Fruit fly (Drosophila melanogaster) whole organism: ENCODE results near the gene CG13024.

ENCODE experiments used
- CG8478 ChIP-seq: fragments of >200 bp; optimal IDR thresholded peaks from 2 replicates; lab custom pipeline; 2018; ENCODE audit warnings: inconsistent platforms
- Dll ChIP-seq: fragments of >200 bp; optimal IDR thresholded peaks from 2 replicates; lab custom pipeline; 2017
- EcR ChIP-seq, 2 experiments: fragments of >200 bp; optimal IDR thresholded peaks; 2 replicates each; lab custom pipeline; 2017; ENCODE audit warnings: missing biosample characterization in 2 of 2, missing genetic modification characterization in 2 of 2, missing genetic modification reagents in 2 of 2
- pan ChIP-seq: fragments of >200 bp; optimal IDR thresholded peaks from 2 replicates; lab custom pipeline; 2017
- psq ChIP-seq: fragments of >200 bp; optimal IDR thresholded peaks from 2 replicates; lab custom pipeline; 2017
- usp ChIP-seq: fragments of >200 bp; optimal IDR thresholded peaks from 2 replicates; lab custom pipeline; 2017; ENCODE audit warnings: missing biosample characterization, missing genetic modification characterization, mixed read lengths

Gene CG13024

DNA sequence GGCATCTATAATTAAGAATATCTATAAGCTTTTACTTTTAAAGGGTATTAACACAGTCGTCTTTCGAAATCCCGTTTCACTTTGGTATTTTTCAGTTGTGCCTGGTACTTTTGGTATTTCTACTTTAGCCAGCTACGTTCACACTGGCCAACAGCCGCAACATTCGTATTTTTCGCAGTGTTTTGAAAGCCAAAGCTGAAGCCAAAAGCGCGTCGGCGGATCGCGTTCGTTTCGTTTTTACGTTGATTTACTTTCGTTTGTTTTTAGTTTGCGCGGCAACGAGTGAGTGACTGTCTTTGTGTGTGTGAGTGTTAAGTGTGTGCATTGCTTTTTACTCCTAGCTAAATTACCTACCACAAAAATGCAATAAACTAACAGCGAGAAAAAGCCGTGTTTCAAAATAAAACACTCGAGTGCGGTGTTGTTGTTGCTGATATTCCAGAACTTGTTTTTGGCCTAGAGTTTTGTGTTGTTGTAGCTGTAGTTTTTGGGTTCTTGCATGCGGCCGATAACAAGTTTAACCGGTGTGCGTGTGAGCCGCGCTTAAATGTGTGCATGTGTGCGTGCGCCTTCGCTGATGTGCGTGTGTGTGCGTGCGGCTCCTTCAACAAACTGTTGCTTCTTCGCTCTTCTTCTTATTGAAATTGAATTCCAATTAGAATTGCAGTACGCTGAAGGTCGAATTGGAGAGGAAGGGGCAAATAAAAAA is 36.4 kb upstream of the CG13024 start, which contains the start of gene Lmpt:
Gene Lmpt (plus strand): TSS at position 173 of the 709 bp plus-strand sequence.
- TF ChIP-seq Dll (lab: Kevin White, UChicago) (no peak), pan (no peak), EcR (GFP tag; optimal IDR thresholded peaks at IDR 0.05; lab: Kevin White, UChicago) (no peak), usp (GFP tag; lab: Kevin White, UChicago) (no peak), psq (lab: Kevin White, UChicago) (no peak), CG8478 (no peak)

DNA sequence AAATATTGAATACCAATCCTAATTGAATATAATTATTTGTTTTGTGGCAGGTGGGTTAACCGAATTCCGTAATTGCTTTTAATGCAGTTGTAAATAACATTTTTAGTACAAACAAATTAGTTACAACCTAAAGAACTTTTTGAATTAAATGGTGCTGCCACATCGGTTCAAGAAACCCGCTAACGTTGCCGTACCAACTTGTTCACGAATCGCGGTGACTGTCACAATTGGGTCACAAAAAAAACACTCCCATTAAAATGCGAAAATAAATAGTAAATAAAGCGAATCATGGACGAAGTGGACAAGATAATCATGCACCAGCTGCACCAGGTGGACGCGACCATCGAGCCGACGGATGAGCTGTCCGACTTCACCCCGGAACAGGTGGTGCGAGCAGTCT is 34.1 kb upstream of the CG13024 start, which contains the start of gene CG9951:
Gene CG9951 (plus strand): TSS at position 207 of the 400 bp plus-strand sequence.
- TF ChIP-seq Dll (lab: Kevin White, UChicago) (no peak), pan (no peak), EcR (GFP tag; optimal IDR thresholded peaks at IDR 0.05; lab: Kevin White, UChicago) (no peak), CG8478 (no peak), usp (GFP tag; lab: Kevin White, UChicago) (no peak), psq (lab: Kevin White, UChicago) (no peak)

DNA sequence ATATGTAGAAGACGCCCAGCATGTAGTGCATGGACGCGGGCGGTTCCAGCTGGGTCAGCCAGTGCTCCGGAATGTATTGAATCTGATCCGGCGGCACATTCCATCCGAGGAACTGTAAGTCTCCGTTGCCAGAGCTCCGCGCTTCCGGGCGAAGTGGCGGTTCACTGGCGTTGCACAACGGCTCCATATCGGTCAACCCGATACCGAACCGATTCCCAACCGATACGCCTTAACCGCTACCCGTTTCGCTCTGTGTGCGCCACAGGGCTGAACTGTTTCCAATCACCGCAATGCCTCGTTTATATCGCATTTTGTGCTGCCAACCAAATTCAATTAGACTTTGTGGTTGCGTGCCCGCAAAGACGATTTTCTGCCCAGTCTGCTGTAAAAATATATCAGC is 33.4 kb upstream of the CG13024 start, which contains the start of gene Rh4:
Gene Rh4 (minus strand): TSS at position 234 of the 400 bp plus-strand sequence.
- TF ChIP-seq EcR (GFP tag; optimal IDR thresholded peaks at IDR 0.05; lab: Kevin White, UChicago) (no peak), CG8478 (no peak), usp (GFP tag; lab: Kevin White, UChicago) (no peak), Dll (lab: Kevin White, UChicago) (no peak), psq (lab: Kevin White, UChicago) (no peak), pan (no peak)

DNA sequence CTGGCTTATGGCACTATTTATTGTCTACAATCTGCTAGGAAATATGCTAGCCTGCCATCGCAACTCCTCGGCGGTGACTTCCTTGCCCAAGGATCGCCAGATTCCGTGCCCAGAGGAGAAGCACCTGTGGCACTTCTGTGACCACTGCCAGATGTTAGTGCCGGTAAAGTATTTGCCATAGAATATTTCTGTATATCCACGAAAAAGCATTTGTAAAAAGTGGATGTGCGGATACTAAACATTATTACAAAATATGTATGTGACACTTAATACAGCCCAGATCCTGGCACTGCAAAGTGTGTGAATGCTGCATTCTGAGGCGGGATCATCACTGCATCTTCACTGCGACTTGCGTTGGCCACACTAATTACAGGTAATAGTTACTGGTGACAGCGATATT is 32.0 kb upstream of the CG13024 start:
- TF ChIP-seq psq (lab: Kevin White, UChicago) (no peak), Dll (lab: Kevin White, UChicago) (no peak), CG8478 (no peak), EcR (GFP tag; optimal IDR thresholded peaks at IDR 0.05; lab: Kevin White, UChicago) (no peak), usp (GFP tag; lab: Kevin White, UChicago) (no peak), pan (no peak)

DNA sequence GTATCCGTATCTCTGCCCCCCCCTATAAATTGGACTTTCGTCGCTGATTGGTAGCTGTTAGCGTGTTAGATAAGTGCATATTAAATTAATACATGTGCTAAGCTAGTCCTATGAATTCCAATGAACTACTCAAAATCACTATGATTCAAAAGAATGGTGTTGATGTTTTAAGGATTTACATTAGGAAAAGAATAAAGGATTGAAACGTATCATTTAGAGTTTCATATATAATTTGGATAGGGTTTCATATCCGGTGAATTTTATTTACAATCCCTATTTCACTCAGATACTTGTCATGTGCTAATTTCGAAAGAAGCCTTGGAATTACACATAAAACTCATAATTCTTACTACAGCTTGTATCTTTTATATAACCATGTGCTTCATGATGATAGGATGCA is 31.4 kb upstream of the CG13024 start, which contains the start of gene CG13029:
Gene CG13029 (plus strand): TSS at position 301 of the 400 bp plus-strand sequence.
- TF ChIP-seq EcR (GFP tag; optimal IDR thresholded peaks at IDR 0.05; lab: Kevin White, UChicago), result no peak
- no peak for TF ChIP-seq usp (GFP tag; lab: Kevin White, UChicago)
- no peak for TF ChIP-seq CG8478
- no peak for TF ChIP-seq psq (lab: Kevin White, UChicago)
- no peak for TF ChIP-seq pan
- no peak for TF ChIP-seq Dll (lab: Kevin White, UChicago)

DNA sequence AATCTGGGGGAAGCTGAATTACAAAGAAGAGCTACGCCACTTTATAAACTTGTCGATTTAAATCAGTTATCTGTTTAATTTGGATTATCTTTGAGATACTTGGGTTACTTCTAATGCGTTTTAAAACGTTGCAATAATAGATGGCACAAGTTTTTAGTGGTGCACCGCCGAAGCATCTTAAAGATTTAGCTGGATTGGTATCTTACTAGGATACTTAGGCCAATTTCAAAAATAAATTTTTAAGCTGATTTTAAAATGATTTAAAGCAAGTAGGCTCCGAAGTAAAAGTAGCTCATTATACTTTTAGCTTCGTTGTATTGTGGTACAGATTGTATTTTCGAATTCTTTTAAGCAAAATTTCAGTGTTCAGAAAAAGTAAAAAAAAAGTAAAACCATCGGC is 29.9 kb upstream of the CG13024 start, which contains the start of gene sinah:
Gene sinah (plus strand): TSS at position 301 of the 400 bp plus-strand sequence.
- TF ChIP-seq CG8478, result no peak
- TF ChIP-seq psq (lab: Kevin White, UChicago), result no peak
- no peak for TF ChIP-seq EcR (GFP tag; optimal IDR thresholded peaks at IDR 0.05; lab: Kevin White, UChicago)
- TF ChIP-seq pan, result no peak
- TF ChIP-seq Dll (lab: Kevin White, UChicago), result no peak
- no peak for TF ChIP-seq usp (GFP tag; lab: Kevin White, UChicago)

DNA sequence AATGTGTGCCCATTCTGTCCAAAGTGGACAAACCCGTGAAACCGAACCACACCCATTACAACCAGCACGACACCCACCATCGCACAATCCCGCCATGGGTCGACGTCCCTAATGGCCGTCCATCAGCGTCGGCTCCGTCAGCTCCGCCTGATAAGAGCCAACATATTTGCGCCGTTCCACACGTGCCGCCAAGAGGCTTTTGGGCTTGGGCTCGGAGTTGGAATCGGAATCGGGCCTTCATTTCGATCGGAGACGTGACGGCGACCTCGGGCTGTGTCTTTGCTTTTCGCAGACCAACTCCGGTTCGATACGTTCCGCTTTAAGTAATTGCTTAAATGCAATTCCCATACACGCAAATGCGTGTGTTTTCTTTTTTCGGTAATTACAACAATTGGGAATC is 26.4 kb upstream of the CG13024 start:
- TF ChIP-seq usp (GFP tag; lab: Kevin White, UChicago) (no peak), pan (no peak), Dll (lab: Kevin White, UChicago) (no peak), EcR (GFP tag; optimal IDR thresholded peaks at IDR 0.05; lab: Kevin White, UChicago) (no peak), CG8478 (no peak), psq (lab: Kevin White, UChicago) (no peak)

DNA sequence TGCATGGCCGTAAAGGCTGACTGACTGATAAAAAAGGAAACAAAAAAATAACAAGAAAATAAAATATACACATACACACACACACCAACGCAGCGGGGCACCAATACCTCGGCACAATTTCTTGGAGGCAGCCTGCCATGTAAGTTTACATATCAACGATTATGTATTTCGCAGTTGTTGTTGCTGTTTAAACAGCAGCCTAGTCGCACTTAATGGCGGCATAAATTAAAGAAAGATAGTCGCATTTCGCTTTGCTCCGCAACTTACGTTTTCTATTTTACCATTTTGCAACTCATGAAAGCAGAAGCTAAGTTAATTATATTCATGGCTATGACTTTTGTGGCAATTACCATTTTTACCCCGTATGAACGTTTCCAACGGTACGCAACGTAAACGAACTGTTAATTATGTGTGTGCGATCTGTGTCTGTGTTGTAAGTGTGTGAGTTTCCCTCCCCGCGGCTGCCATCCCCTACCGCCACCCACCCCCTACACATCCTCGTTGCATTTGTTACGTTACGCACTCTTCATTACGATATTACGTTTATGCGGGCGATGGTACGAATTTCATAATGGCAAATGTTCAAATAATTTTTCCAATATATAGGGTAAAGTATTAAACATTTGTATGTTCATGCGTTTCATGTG is 25.6 kb upstream of the CG13024 start:
- TF ChIP-seq EcR (GFP tag; optimal IDR thresholded peaks at IDR 0.05; lab: Kevin White, UChicago) (no peak), CG8478 (no peak), pan (no peak), Dll (lab: Kevin White, UChicago) (no peak)

DNA sequence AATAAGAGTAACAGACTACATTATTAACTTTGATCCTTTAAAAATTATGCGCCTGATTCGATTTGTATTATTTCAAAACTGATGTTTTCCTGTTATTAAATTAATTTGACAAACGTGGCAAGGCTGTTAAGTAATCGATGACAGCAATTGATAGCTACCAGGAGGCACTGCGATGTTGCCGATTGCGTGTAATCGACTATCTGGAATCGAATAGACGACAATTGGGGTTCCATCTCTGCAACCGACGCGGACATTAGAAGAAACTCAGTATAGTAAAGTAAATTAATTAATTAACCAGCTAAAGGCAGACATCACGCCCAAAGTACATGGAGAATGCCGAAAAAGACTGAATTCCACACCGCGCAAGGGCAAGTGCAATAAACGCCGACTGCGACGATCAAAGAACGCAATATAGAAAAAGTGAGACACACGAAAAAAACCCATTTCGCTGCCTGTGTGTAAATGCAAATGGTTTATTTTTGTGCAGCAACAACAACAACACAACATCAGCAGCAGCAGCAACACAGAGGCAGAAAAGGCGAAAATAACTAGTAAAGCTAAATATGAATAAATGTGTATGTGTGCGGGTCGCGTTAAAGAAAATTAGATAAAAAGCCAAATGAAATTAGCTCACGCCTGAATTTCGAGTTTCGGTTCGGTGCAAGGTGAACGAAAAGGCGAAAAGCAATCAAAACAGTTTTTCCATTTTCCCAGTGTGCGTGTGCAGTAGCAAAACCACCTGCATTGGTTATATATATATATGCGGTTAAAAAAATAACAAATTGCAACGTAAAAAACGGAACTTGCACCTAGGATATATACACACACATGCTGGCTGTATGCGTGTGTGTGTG is 24.9 kb upstream of the CG13024 start, which contains the start of gene sina:
Gene sina (plus strand): TSS at position 219 of the 854 bp plus-strand sequence.
- TF ChIP-seq Dll (lab: Kevin White, UChicago) (no peak), CG8478 (no peak), psq (lab: Kevin White, UChicago) (no peak), usp (GFP tag; lab: Kevin White, UChicago) (no peak)

DNA sequence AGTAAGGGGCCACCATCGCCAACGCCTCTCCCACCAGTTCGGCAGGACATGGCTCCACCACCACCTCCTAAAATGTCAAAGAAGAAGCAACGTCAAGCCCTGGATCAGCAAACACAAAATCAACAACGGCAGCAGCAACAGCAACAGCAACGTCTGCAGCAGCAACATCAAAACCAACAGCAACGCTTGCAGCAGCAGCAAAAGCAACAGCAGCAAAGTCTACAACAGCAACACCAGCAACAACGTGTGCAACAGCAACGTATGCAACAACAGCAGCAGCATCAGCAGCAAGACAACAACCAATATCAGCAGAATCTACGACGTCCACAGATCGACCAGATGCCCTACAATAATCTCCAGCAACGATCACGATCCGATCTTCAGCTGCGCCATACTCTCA is 22.7 kb upstream of the CG13024 start:
- no peak for TF ChIP-seq EcR (GFP tag; optimal IDR thresholded peaks at IDR 0.05; lab: Kevin White, UChicago)
- TF ChIP-seq pan, result no peak
- TF ChIP-seq Dll (lab: Kevin White, UChicago), result no peak
- TF ChIP-seq psq (lab: Kevin White, UChicago), result no peak
- TF ChIP-seq CG8478, result no peak

DNA sequence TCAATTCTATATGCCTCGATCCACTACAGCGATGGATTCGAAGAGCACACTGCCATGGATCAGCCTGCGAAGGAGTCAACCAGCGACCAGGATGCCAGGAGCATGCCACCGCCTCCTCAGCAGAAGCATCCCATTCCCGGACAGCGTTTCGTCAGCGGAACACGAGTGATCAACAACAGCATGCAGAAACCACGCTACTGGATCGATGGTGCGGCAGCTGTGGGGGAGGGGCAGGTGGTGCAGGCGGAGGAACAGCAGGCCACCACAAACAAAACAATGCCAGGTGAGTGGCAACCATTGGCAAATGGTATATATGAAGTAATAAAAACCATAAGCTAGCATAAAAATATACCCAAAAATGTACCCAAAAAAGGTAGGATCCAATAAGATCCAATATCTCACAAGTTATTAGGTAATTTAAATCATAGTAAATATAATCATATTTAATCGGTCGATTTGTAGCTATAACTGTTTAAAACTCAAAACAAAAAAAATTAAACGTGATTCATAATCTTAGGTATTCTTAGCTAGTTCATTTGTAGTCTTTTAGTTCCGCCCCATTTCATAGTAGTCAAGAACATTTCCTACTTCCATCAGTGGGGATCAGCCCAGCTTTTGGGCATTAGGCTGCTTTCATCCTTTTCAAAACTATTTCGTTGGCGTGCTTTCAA is 16.9 kb upstream of the CG13024 start, which contains the start of gene CG32161:
Gene CG32161 (plus strand): TSS at position 621 of the 671 bp plus-strand sequence.
- TF ChIP-seq CG8478, result no peak
